Worm (Caenorhabditis elegans) whole organism, L4 larva: ENCODE measurements around the gene T23F11.2.

Source experiments
- R02D3.7 ChIP-seq: fragments of 150-350 bp; sonication (generic microtip); optimal IDR thresholded peaks from 3 replicates; lab custom pipeline; 2014; ENCODE audit warnings: missing biosample characterization, missing genetic modification characterization
- aha-1 ChIP-seq: fragments of 150-350 bp; peaks from one replicate; lab custom pipeline; 2014; ENCODE audit warnings: missing biosample characterization, missing genetic modification characterization
- ama-1 ChIP-seq: fragments of 150-350 bp; optimal IDR thresholded peaks from 2 replicates; lab custom pipeline; 2014; ENCODE audit warnings: inconsistent platforms, mixed read lengths
- arid-1 ChIP-seq: fragments of 200-800 bp; sonication (Bioruptor generic); conservative IDR thresholded peaks from 2 replicates; pipeline ENCODE4 v1.3.6; 2022; ENCODE audit warnings: missing genetic modification reagents, missing genetic modification characterization, missing compliant biosample characterization
- mdt-29 ChIP-seq: fragments of 200-800 bp; sonication (Bioruptor generic); IDR thresholded peaks from 2 replicates; pipeline ENCODE4 v1.3.6; 2022; ENCODE audit warnings: missing genetic modification reagents, missing genetic modification characterization, missing compliant biosample characterization
- mxl-2 ChIP-seq: fragments of 200-800 bp; sonication (Bioruptor generic); conservative IDR thresholded peaks from 2 replicates; pipeline ENCODE4 v1.3.6; 2022; ENCODE audit warnings: missing genetic modification reagents, missing genetic modification characterization, missing compliant biosample characterization
- nhr-11 ChIP-seq: fragments of 150-350 bp; optimal IDR thresholded peaks from 2 replicates; lab custom pipeline; 2014; ENCODE audit warnings: missing biosample characterization, missing genetic modification characterization
- nhr-28 ChIP-seq: fragments of 150-350 bp; optimal IDR thresholded peaks from 2 replicates; lab custom pipeline; 2014; ENCODE audit warnings: missing biosample characterization, missing genetic modification characterization
- set-16 ChIP-seq: fragments of 200-800 bp; sonication (Bioruptor generic); IDR thresholded peaks from 2 replicates; pipeline ENCODE4 v1.3.6; 2022; ENCODE audit warnings: missing genetic modification reagents, missing genetic modification characterization, missing compliant biosample characterization
- snpc-1.2 ChIP-seq: fragments of 200-800 bp; sonication (Bioruptor generic); IDR thresholded peaks from 2 replicates; pipeline ENCODE4 v1.3.6; 2022; ENCODE audit warnings: missing genetic modification reagents, missing genetic modification characterization, missing compliant biosample characterization
- zip-2 ChIP-seq: fragments of 150-350 bp; optimal IDR thresholded peaks from 2 replicates; lab custom pipeline; 2014; ENCODE audit warnings: missing biosample characterization, missing genetic modification characterization

- TF ChIP-seq ama-1 (lab: Kevin White, UChicago) (no peak), snpc-1.2 (GFP tag; lab: Robert Waterston, UW) (no peak), arid-1 (GFP tag; lab: Robert Waterston, UW) (no peak), mdt-29 (GFP tag; lab: Robert Waterston, UW) (no peak), nhr-28 (tag; lab: Kevin White, UChicago) (peak; percentile 34), set-16 (GFP tag; lab: Robert Waterston, UW) (no peak), mxl-2 (no peak), zip-2 (tag; lab: Kevin White, UChicago) (no peak), nhr-11 (no peak), R02D3.7 (no peak), aha-1 (tag; lab: Kevin White, UChicago) (no peak)
These were observed 42.9 kb downstream of the T23F11.2 start, which contains the start of gene sel-2 for ce11 chrIII:4612334-4612953.
